Worm (Caenorhabditis elegans) whole organism, L4 larva: ENCODE results near the gene C49C3.10.
A peak's percentile ranks its signal among the peaks of the same experiment; 100 is the strongest.

Experiments used
- F26F4.8 ChIP-seq: fragments of 200-800 bp; sonication (Bioruptor generic); conservative IDR thresholded peaks from 2 replicates; pipeline ENCODE4 v1.3.6; 2022; ENCODE audit warnings: missing genetic modification characterization, missing compliant biosample characterization
- R02D3.7 ChIP-seq: fragments of 150-350 bp; sonication (generic microtip); optimal IDR thresholded peaks from 3 replicates; lab custom pipeline; 2014; ENCODE audit warnings: missing biosample characterization, missing genetic modification characterization
- T20F7.1 ChIP-seq: fragments of 200-800 bp; sonication (Bioruptor generic); optimal IDR thresholded peaks from 2 replicates; lab custom pipeline; 2018; ENCODE audit warnings: mild to moderate bottlenecking, missing genetic modification characterization, missing compliant biosample characterization
- Y105C5A.15 ChIP-seq: fragments of 200-800 bp; sonication (Bioruptor generic); IDR thresholded peaks from 2 replicates; pipeline ENCODE4 v1.3.6; 2022; ENCODE audit warnings: missing genetic modification characterization, missing compliant biosample characterization
- ZK546.5 ChIP-seq, 2 experiments: sonication (generic microtip); optimal IDR thresholded peaks; 2 replicates each; lab custom pipeline; 2017; ENCODE audit warnings: missing biosample characterization in 2 of 2, missing genetic modification characterization in 2 of 2
- aha-1 ChIP-seq: fragments of 150-350 bp; peaks from one replicate; lab custom pipeline; 2014; ENCODE audit warnings: missing biosample characterization, missing genetic modification characterization
- ceh-20 ChIP-seq: fragments of 200-800 bp; sonication (Bioruptor generic); IDR thresholded peaks from 2 replicates; pipeline ENCODE4 v1.3.6; 2022; ENCODE audit warnings: missing genetic modification reagents, missing genetic modification characterization, missing compliant biosample characterization
- ceh-44 ChIP-seq: fragments of 200-800 bp; sonication (Bioruptor generic); IDR thresholded peaks from 2 replicates; pipeline ENCODE4 v1.3.6; 2022; ENCODE audit warnings: missing genetic modification reagents, missing genetic modification characterization, missing compliant biosample characterization
- ces-1 ChIP-seq: fragments of 150-350 bp; sonication (generic microtip); optimal IDR thresholded peaks from 4 replicates; lab custom pipeline; 2014; ENCODE audit warnings: missing biosample characterization, missing genetic modification reagents, missing genetic modification characterization
- dmd-9 ChIP-seq: fragments of 200-800 bp; sonication (Bioruptor generic); IDR thresholded peaks from 2 replicates; pipeline ENCODE4 v1.3.6; 2022; ENCODE audit warnings: missing genetic modification reagents, missing genetic modification characterization, missing compliant biosample characterization
- duxl-1 ChIP-seq: sonication (generic microtip); optimal IDR thresholded peaks from 2 replicates; lab custom pipeline; 2016; ENCODE audit warnings: mild to moderate bottlenecking, missing genetic modification characterization, moderate library complexity, missing compliant biosample characterization; ENCODE audit not compliant: poor library complexity
- dve-1 ChIP-seq: sonication (generic microtip); optimal IDR thresholded peaks from 2 replicates; lab custom pipeline; 2017; ENCODE audit warnings: antibody characterized with exemption, mild to moderate bottlenecking, missing genetic modification characterization, missing compliant biosample characterization; ENCODE audit not compliant: insufficient read depth
- fkh-10 ChIP-seq: fragments of 150-350 bp; optimal IDR thresholded peaks from 2 replicates; lab custom pipeline; 2014; ENCODE audit warnings: missing biosample characterization, missing genetic modification reagents, missing genetic modification characterization
- jun-1 ChIP-seq: fragments of 150-350 bp; optimal IDR thresholded peaks from 2 replicates; lab custom pipeline; 2014; ENCODE audit warnings: missing biosample characterization, missing genetic modification reagents, missing genetic modification characterization
- lin-15B ChIP-seq: fragments of 150-350 bp; sonication (generic microtip); optimal IDR thresholded peaks from 3 replicates; lab custom pipeline; 2014; ENCODE audit warnings: missing biosample characterization, missing genetic modification characterization
- lin-38 ChIP-seq: fragments of 200-800 bp; sonication (Bioruptor generic); IDR thresholded peaks from 2 replicates; pipeline ENCODE4 v1.3.6; 2022; ENCODE audit warnings: missing genetic modification reagents, missing genetic modification characterization, missing compliant biosample characterization
- mdt-29 ChIP-seq: fragments of 200-800 bp; sonication (Bioruptor generic); IDR thresholded peaks from 2 replicates; pipeline ENCODE4 v1.3.6; 2022; ENCODE audit warnings: missing genetic modification reagents, missing genetic modification characterization, missing compliant biosample characterization
- mep-1 ChIP-seq: fragments of 150-350 bp; sonication (generic microtip); optimal IDR thresholded peaks from 3 replicates; lab custom pipeline; 2014; ENCODE audit warnings: missing biosample characterization, missing genetic modification characterization
- nhr-102 ChIP-seq: sonication (generic microtip); optimal IDR thresholded peaks from 2 replicates; lab custom pipeline; 2016; ENCODE audit warnings: mild to moderate bottlenecking, missing genetic modification characterization, moderate library complexity, missing compliant biosample characterization
- nhr-11 ChIP-seq: fragments of 150-350 bp; optimal IDR thresholded peaks from 2 replicates; lab custom pipeline; 2014; ENCODE audit warnings: missing biosample characterization, missing genetic modification characterization
- nhr-111 ChIP-seq: fragments of 200-800 bp; sonication (Bioruptor generic); optimal IDR thresholded peaks from 2 replicates; lab custom pipeline; 2018; ENCODE audit warnings: mild to moderate bottlenecking, missing genetic modification characterization, missing compliant biosample characterization
- nhr-42 ChIP-seq: fragments of 200-800 bp; sonication (Bioruptor generic); IDR thresholded peaks from 2 replicates; pipeline ENCODE4 v1.3.6; 2022; ENCODE audit warnings: missing genetic modification characterization, missing compliant biosample characterization
- nhr-6 ChIP-seq: fragments of 150-350 bp; optimal IDR thresholded peaks from 2 replicates; lab custom pipeline; 2014; ENCODE audit warnings: missing biosample characterization, missing genetic modification characterization
- pha-4 ChIP-seq, 2 experiments: fragments of 150-350 bp in 1 of 2; fragments of 200-800 bp in 1 of 2; sonication (Bioruptor generic) in 1 of 2; IDR thresholded peaks in 1 of 2; optimal IDR thresholded peaks in 1 of 2; 2 replicates each; pipeline versions ENCODE4 v1.3.6 to Lab custom; 2014 to 2022; ENCODE audit warnings: missing genetic modification characterization in 2 of 2, missing genetic modification reagents in 2 of 2, missing biosample characterization in 1 of 2, missing compliant biosample characterization in 1 of 2
- rbr-2 ChIP-seq: sonication (generic microtip); optimal IDR thresholded peaks from 2 replicates; lab custom pipeline; 2016; ENCODE audit warnings: missing genotype, missing genetic modification characterization, missing compliant biosample characterization
- sdz-12 ChIP-seq: fragments of 200-800 bp; sonication (Bioruptor generic); optimal IDR thresholded peaks from 2 replicates; lab custom pipeline; 2018; ENCODE audit warnings: mild to moderate bottlenecking, missing genetic modification characterization, missing compliant biosample characterization
- snpc-1.2 ChIP-seq: fragments of 200-800 bp; sonication (Bioruptor generic); IDR thresholded peaks from 2 replicates; pipeline ENCODE4 v1.3.6; 2022; ENCODE audit warnings: missing genetic modification reagents, missing genetic modification characterization, missing compliant biosample characterization
- snpc-4 ChIP-seq: fragments of 150-350 bp; optimal IDR thresholded peaks from 2 replicates; lab custom pipeline; 2014; ENCODE audit warnings: missing biosample characterization, missing genetic modification characterization
- tag-97 ChIP-seq: fragments of 200-800 bp; sonication (Bioruptor generic); IDR thresholded peaks from 2 replicates; pipeline ENCODE4 v1.3.6; 2022; ENCODE audit warnings: missing genetic modification characterization, missing compliant biosample characterization
- unc-62 ChIP-seq, 3 experiments: fragments of 150-350 bp in 1 of 3; sonication (generic microtip); optimal IDR thresholded peaks in 2 of 3; peaks in 1 of 3; 1 replicate in 1 of 3; 2 replicates in 2 of 3; lab custom pipeline; 2014 to 2017; ENCODE audit warnings: missing biosample characterization in 3 of 3, missing genetic modification characterization in 3 of 3, missing genetic modification reagents in 3 of 3, missing genotype in 1 of 3
- zfp-3 ChIP-seq: fragments of 200-800 bp; sonication (Bioruptor generic); conservative IDR thresholded peaks from 2 replicates; pipeline ENCODE4 v1.3.6; 2022; ENCODE audit warnings: missing genetic modification reagents, missing genetic modification characterization, missing compliant biosample characterization
- ztf-7 ChIP-seq: fragments of 150-350 bp; optimal IDR thresholded peaks from 2 replicates; lab custom pipeline; 2014; ENCODE audit warnings: missing biosample characterization, missing genetic modification characterization

The C49C3.10 gene

ce11 chrIV:17292350-17292749 is 46.4 kb downstream of the C49C3.10 start (continued):
- TF ChIP-seq ZK546.5 (tag; optimal IDR thresholded peaks at IDR 0.05; lab: Kevin White, UChicago), result no peak
- no peak for TF ChIP-seq F26F4.8 (GFP tag; lab: Robert Waterston, UW)
- TF ChIP-seq snpc-1.2 (GFP tag; lab: Robert Waterston, UW), result no peak
- no peak for TF ChIP-seq ces-1 (GFP tag; lab: Kevin White, UChicago)
- TF ChIP-seq jun-1 (tag; lab: Kevin White, UChicago), result no peak
- no peak for TF ChIP-seq rbr-2 (tag; lab: Kevin White, UChicago)
- no peak for TF ChIP-seq sdz-12
- peak; percentile 42 for TF ChIP-seq dve-1 (tag; lab: Kevin White, UChicago)
- TF ChIP-seq nhr-11 (tag; lab: Kevin White, UChicago), result no peak
- TF ChIP-seq mep-1 (tag; lab: Kevin White, UChicago), result peak; percentile 26
- TF ChIP-seq aha-1 (tag; lab: Kevin White, UChicago), result peak; percentile 82
- no peak for TF ChIP-seq tag-97 (GFP tag; lab: Robert Waterston, UW)
- no peak for TF ChIP-seq ceh-20 (GFP tag; lab: Robert Waterston, UW)
- no peak for TF ChIP-seq pha-4 (GFP tag; IDR thresholded peaks at IDR 0.05; lab: Robert Waterston, UW)
- TF ChIP-seq pha-4 (tag; optimal IDR thresholded peaks at IDR 0.05; lab: Kevin White, UChicago), result no peak
- no peak for TF ChIP-seq nhr-111 (GFP tag; lab: Kevin White, UChicago)
- TF ChIP-seq Y105C5A.15 (GFP tag; lab: Robert Waterston, UW), result no peak
- TF ChIP-seq lin-15B (tag; lab: Kevin White, UChicago), result no peak
- no peak for TF ChIP-seq R02D3.7 (tag; lab: Kevin White, UChicago)
- TF ChIP-seq fkh-10 (GFP tag; lab: Kevin White, UChicago), result no peak
- TF ChIP-seq, all 104 proteins: peak for 5

- no peak for TF ChIP-seq ztf-7
- TF ChIP-seq zfp-3, result no peak
- peak in 1 of 2 experiments; percentile 16 for TF ChIP-seq unc-62 (GFP tag; optimal IDR thresholded peaks at IDR 0.05 in 1 of 2; lab: Kevin White, UChicago)
- no peak for TF ChIP-seq unc-62 (tag; optimal IDR thresholded peaks at IDR 0.05; lab: Kevin White, UChicago)
- TF ChIP-seq nhr-6 (tag; lab: Kevin White, UChicago), result no peak
Measured at ce11 chrIV:17291629-17292199, 47.1 kb downstream of the C49C3.10 start, which contains the start of the genes T28F3.11 and slc-17.4. Gene T28F3.11 (minus strand): TSS chrIV:17291679. Gene slc-17.4 (minus strand): TSS chrIV:17291733.

ce11 chrIV:17287908-17288675 is 50.7 kb downstream of the C49C3.10 start, which contains the start of gene zipt-7.1:
Gene zipt-7.1 (minus strand): TSS chrIV:17288139.
- no peak for TF ChIP-seq snpc-4 (tag; lab: Kevin White, UChicago)
- peak; percentile 48 for TF ChIP-seq ztf-7
- 0 out of 2 replicates have a peak, but pooled peaks have one; percentile 10 for TF ChIP-seq lin-38 (GFP tag; lab: Robert Waterston, UW)
- TF ChIP-seq nhr-42 (GFP tag; lab: Robert Waterston, UW), result no peak
- TF ChIP-seq unc-62 (GFP tag; optimal IDR thresholded peaks at IDR 0.05 in 1 of 2; lab: Kevin White, UChicago), result no peak
- TF ChIP-seq unc-62 (tag; optimal IDR thresholded peaks at IDR 0.05; lab: Kevin White, UChicago), result no peak
- no peak for TF ChIP-seq fkh-10 (GFP tag; lab: Kevin White, UChicago)
- no peak for TF ChIP-seq F26F4.8 (GFP tag; lab: Robert Waterston, UW)
- TF ChIP-seq duxl-1 (tag; lab: Kevin White, UChicago), result no peak
- TF ChIP-seq nhr-102 (tag; lab: Kevin White, UChicago), result no peak
- no peak for TF ChIP-seq zfp-3
- no peak for TF ChIP-seq T20F7.1 (GFP tag; lab: Kevin White, UChicago)
- TF ChIP-seq dve-1 (tag; lab: Kevin White, UChicago), result peak; percentile 0
- TF ChIP-seq ceh-44, result no peak
- no peak for TF ChIP-seq sdz-12
- no peak for TF ChIP-seq mdt-29 (GFP tag; lab: Robert Waterston, UW)
- TF ChIP-seq jun-1 (tag; lab: Kevin White, UChicago), result no peak
- no peak for TF ChIP-seq dmd-9 (GFP tag; lab: Robert Waterston, UW)
- TF ChIP-seq, all 104 proteins: peak for 3
